Worm (Caenorhabditis elegans): ENCODE results near the gene Y17G9B.4.

Y17G9B.4 gene

DNA sequence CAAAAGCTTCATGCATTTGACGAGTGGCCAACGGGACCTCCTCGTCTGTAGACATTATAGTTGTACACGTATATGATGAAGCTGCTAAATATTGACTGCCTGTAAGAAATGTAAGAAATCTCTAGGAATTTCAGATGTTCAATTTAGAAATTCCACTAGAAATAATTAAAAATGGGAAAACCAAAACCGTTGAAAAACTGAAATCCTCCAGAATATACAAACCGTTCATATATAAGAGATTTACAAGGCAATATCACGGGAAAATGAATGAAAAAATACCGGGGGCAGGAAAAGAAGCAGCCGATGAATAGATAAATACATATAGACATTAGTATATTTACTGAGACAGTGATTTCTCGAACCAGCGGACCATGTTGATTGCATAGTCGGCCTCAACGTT lies 50.6 kb downstream of the Y17G9B.4 start, which contains the start of gene dpf-7:
Gene dpf-7, minus strand, starts transcription at position 101 of the 400 bp plus-strand sequence.
- TF ChIP-seq zip-4 (GFP tag; optimal IDR thresholded peaks at IDR 0.05) (no peak), C04F5.9 (tag; optimal IDR thresholded peaks at IDR 0.05) (no peak), nhr-85 (tag) (no peak)
